Worm (Caenorhabditis elegans) whole organism, L2 larva: ENCODE results near the gene Y60A3A.24.

ENCODE experiments used
- Y55F3AM.14 ChIP-seq: fragments of 200-800 bp; sonication (Bioruptor generic); optimal IDR thresholded peaks from 2 replicates; lab custom pipeline; 2018; ENCODE audit warnings: mild to moderate bottlenecking, missing genetic modification characterization, missing compliant biosample characterization
- ama-1 ChIP-seq: fragments of 150-350 bp; optimal IDR thresholded peaks from 2 replicates; lab custom pipeline; 2018; ENCODE audit warnings: inconsistent platforms
- ceh-16 ChIP-seq: fragments of 150-350 bp; optimal IDR thresholded peaks from 2 replicates; lab custom pipeline; 2014; ENCODE audit warnings: missing biosample characterization, missing genetic modification characterization
- lin-11 ChIP-seq: fragments of 150-350 bp; sonication (generic microtip); optimal IDR thresholded peaks from 2 replicates; lab custom pipeline; 2014; ENCODE audit warnings: missing biosample characterization, missing genetic modification characterization, inconsistent platforms, mixed read lengths
- lsy-2 ChIP-seq, 2 experiments: fragments of 150-350 bp in 1 of 2; sonication (generic microtip) in 1 of 2; optimal IDR thresholded peaks; 2 replicates each; lab custom pipeline; 2014 to 2017; ENCODE audit warnings: missing biosample characterization in 2 of 2, missing genetic modification characterization in 2 of 2
- mab-5 ChIP-seq: fragments of 150-350 bp; optimal IDR thresholded peaks from 2 replicates; lab custom pipeline; 2014; ENCODE audit warnings: missing biosample characterization, missing genetic modification characterization
- mdl-1 ChIP-seq, 2 experiments: fragments of 150-350 bp in 1 of 2; sonication (generic microtip) in 1 of 2; optimal IDR thresholded peaks; 2 replicates each; lab custom pipeline; 2017; ENCODE audit warnings: missing biosample characterization in 2 of 2, missing genetic modification characterization in 2 of 2
- nhr-11 ChIP-seq: fragments of 150-350 bp; optimal IDR thresholded peaks from 2 replicates; lab custom pipeline; 2014; ENCODE audit warnings: missing biosample characterization, missing genetic modification characterization
- nhr-23 ChIP-seq: fragments of 150-350 bp; optimal IDR thresholded peaks from 2 replicates; lab custom pipeline; 2014; ENCODE audit warnings: missing biosample characterization, missing genetic modification reagents, missing genetic modification characterization
- nhr-237 ChIP-seq: fragments of 150-350 bp; optimal IDR thresholded peaks from 2 replicates; lab custom pipeline; 2014; ENCODE audit warnings: missing biosample characterization, missing genetic modification characterization
- skn-1 ChIP-seq: sonication (generic microtip); optimal IDR thresholded peaks from 2 replicates; lab custom pipeline; 2017; ENCODE audit warnings: missing biosample characterization, missing genetic modification characterization
- sma-9 ChIP-seq, 2 experiments: fragments of 150-350 bp in 1 of 2; sonication (generic microtip) in 1 of 2; optimal IDR thresholded peaks; 2 replicates each; lab custom pipeline; 2014 to 2016; ENCODE audit warnings: missing genetic modification characterization in 2 of 2, mild to moderate bottlenecking in 1 of 2, missing biosample characterization in 1 of 2, missing compliant biosample characterization in 1 of 2, missing genetic modification reagents in 1 of 2, moderate library complexity in 1 of 2
- snpc-4 ChIP-seq: fragments of 150-350 bp; optimal IDR thresholded peaks from 2 replicates; lab custom pipeline; 2014; ENCODE audit warnings: missing biosample characterization, missing genetic modification characterization
- unc-55 ChIP-seq: fragments of 150-350 bp; sonication (generic microtip); optimal IDR thresholded peaks from 3 replicates; lab custom pipeline; 2014; ENCODE audit warnings: missing biosample characterization, missing genetic modification reagents, missing genetic modification characterization

DNA sequence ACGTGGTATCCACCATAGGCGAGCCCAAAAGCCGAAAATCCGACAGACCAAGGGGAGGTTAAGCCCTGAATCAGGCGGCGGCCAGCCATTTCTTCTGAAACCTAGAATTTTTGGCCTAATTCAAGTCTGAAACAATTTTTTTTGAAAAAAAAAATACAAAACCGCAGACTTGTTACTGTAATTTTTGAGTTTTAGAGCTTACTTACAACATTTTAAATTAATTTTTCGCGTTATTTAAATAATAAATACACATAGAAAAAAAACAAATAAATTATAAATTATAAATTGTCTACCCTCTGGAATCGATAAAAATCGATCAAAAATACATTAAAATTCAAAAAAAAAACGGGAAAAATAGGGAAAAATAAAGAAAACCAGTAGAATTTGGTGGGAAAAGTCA, 35.2 kb downstream of the Y60A3A.24 start, which contains the start of gene dhs-24:
- TF ChIP-seq sma-9 (GFP tag; optimal IDR thresholded peaks at IDR 0.05; lab: Kevin White, UChicago): no peak
- no peak for TF ChIP-seq sma-9 (tag; optimal IDR thresholded peaks at IDR 0.05; lab: Kevin White, UChicago)
- TF ChIP-seq nhr-237 (tag; lab: Kevin White, UChicago): no peak
- TF ChIP-seq nhr-23 (tag; lab: Kevin White, UChicago): no peak
- no peak for TF ChIP-seq lin-11 (tag; lab: Kevin White, UChicago)
- no peak for TF ChIP-seq snpc-4
- no peak for TF ChIP-seq ceh-16 (tag; lab: Kevin White, UChicago)
- TF ChIP-seq Y55F3AM.14: no peak
- TF ChIP-seq nhr-11 (tag; lab: Kevin White, UChicago): no peak
- TF ChIP-seq lsy-2 (tag; optimal IDR thresholded peaks at IDR 0.05; lab: Kevin White, UChicago): no peak
- no peak for TF ChIP-seq mab-5 (tag; lab: Kevin White, UChicago)
- no peak for TF ChIP-seq mdl-1 (tag; optimal IDR thresholded peaks at IDR 0.05; lab: Kevin White, UChicago)
- TF ChIP-seq skn-1: no peak
- TF ChIP-seq unc-55: no peak
- TF ChIP-seq ama-1 (lab: Kevin White, UChicago): no peak
